Fruit fly (Drosophila melanogaster): ENCODE data around the gene CG33272.

CG33272 gene

dm6 chr3L:11533704-11534319 is 23.4 kb upstream of the CG33272 start (continued):
- TF ChIP-seq Sry-δ (GFP tag; optimal IDR thresholded peaks at IDR 0.05) (no peak), CG18476 (GFP tag; optimal IDR thresholded peaks at IDR 0.05) (peak; percentile 32), CG17568 (GFP tag; optimal IDR thresholded peaks at IDR 0.05) (peak; percentile 25), fu2 (GFP tag; optimal IDR thresholded peaks at IDR 0.05) (peak; percentile 15), CG10565 (GFP tag; optimal IDR thresholded peaks at IDR 0.05) (no peak), peb (GFP tag; IDR thresholded peaks at IDR 0.05) (no peak), Six4 (GFP tag; optimal IDR thresholded peaks at IDR 0.05) (no peak), CG18764 (GFP tag; optimal IDR thresholded peaks at IDR 0.05) (no peak), B-H2 (GFP tag; optimal IDR thresholded peaks at IDR 0.05) (peak; percentile 6), maf-S (GFP tag; optimal IDR thresholded peaks at IDR 0.05) (no peak), Bgb (GFP tag; IDR thresholded peaks at IDR 0.05; ENCODE audit: partially characterized antibody) (no peak), Opbp (GFP tag; IDR thresholded peaks at IDR 0.05; ENCODE audit: partially characterized antibody) (no peak), CG7786 (GFP tag; optimal IDR thresholded peaks at IDR 0.05) (peak; percentile 32), CG2889 (GFP tag; IDR thresholded peaks at IDR 0.05) (no peak), CG9437 (GFP tag; optimal IDR thresholded peaks at IDR 0.05) (peak; percentile 30), pnt (GFP tag; optimal IDR thresholded peaks at IDR 0.05) (peak; percentile 36), pum (GFP tag; optimal IDR thresholded peaks at IDR 0.05) (peak; percentile 38), CG33557 (GFP tag; optimal IDR thresholded peaks at IDR 0.05) (no peak), CG10543 (GFP tag; optimal IDR thresholded peaks at IDR 0.05) (peak; percentile 72), disco-r (GFP tag; optimal IDR thresholded peaks at IDR 0.05) (no peak), sqz (GFP tag; optimal IDR thresholded peaks at IDR 0.05) (no peak), CoRest (tag; optimal IDR thresholded peaks at IDR 0.05) (peak; percentile 58), BtbVII (GFP tag; optimal IDR thresholded peaks at IDR 0.05) (peak; percentile 34), CG1647 (GFP tag; optimal IDR thresholded peaks at IDR 0.05) (no peak), CG30403 (GFP tag; optimal IDR thresholded peaks at IDR 0.05) (peak; percentile 52), bab2 (GFP tag; optimal IDR thresholded peaks at IDR 0.05) (no peak), bsh (GFP tag; optimal IDR thresholded peaks at IDR 0.05) (peak in 1 of 2 experiments; percentile 1), Atf-2 (GFP tag; optimal IDR thresholded peaks at IDR 0.05) (peak; percentile 13), gro (GFP tag; optimal IDR thresholded peaks at IDR 0.05) (peak; percentile 10), CG9609 (GFP tag; optimal IDR thresholded peaks at IDR 0.05) (no peak), Mad (GFP tag; optimal IDR thresholded peaks at IDR 0.05) (no peak), Dek (tag; optimal IDR thresholded peaks at IDR 0.05) (no peak), CG10462 (GFP tag; optimal IDR thresholded peaks at IDR 0.05) (no peak), eyg (GFP tag; optimal IDR thresholded peaks at IDR 0.05) (no peak), CG5953 (GFP tag; IDR thresholded peaks at IDR 0.05) (no peak), CkIIα-i1 (GFP tag; IDR thresholded peaks at IDR 0.05) (no peak), MTF-1 (GFP tag; optimal IDR thresholded peaks at IDR 0.05; ENCODE audit: borderline replicate concordance) (no peak), prd (optimal IDR thresholded peaks at IDR 0.05) (no peak), prd (GFP tag; IDR thresholded peaks at IDR 0.05) (peak; percentile 32; the same call in 2 of the 3 replicates), CG5180 (GFP tag; optimal IDR thresholded peaks at IDR 0.05) (peak; percentile 32), CG7271 (tag; optimal IDR thresholded peaks at IDR 0.05) (no peak), GATAe (GFP tag; conservative IDR thresholded peaks at IDR 0.05) (no peak), CG15073 (GFP tag; optimal IDR thresholded peaks at IDR 0.05) (no peak), CTCF (GFP tag; optimal IDR thresholded peaks at IDR 0.05) (no peak), Dip2 (GFP tag; IDR thresholded peaks at IDR 0.05) (no peak), Eip74EF (GFP tag; optimal IDR thresholded peaks at IDR 0.05) (peak in 1 of 2 experiments; percentile 32), sim (GFP tag; IDR thresholded peaks at IDR 0.05) (no peak), fd102C (GFP tag; optimal IDR thresholded peaks at IDR 0.05) (no peak), CG9817 (tag; optimal IDR thresholded peaks at IDR 0.05) (peak; percentile 34), CG7963 (GFP tag; IDR thresholded peaks at IDR 0.05; ENCODE audit: partially characterized antibody) (no peak), ac (GFP tag; optimal IDR thresholded peaks at IDR 0.05) (no peak)
